Worm (Caenorhabditis elegans) whole organism, midembryonic: ENCODE results near the gene tyra-2.

Source experiments
- T22C8.4 ChIP-seq: fragments of 200-800 bp; sonication (Bioruptor generic); IDR thresholded peaks from 2 replicates; pipeline ENCODE4 v1.3.6; 2022; ENCODE audit warnings: missing genetic modification characterization, missing compliant biosample characterization
- cog-1 ChIP-seq: sonication (generic microtip); optimal IDR thresholded peaks from 2 replicates; lab custom pipeline; 2016; ENCODE audit warnings: missing genetic modification characterization, missing compliant biosample characterization
- flt-1 ChIP-seq: fragments of 200-800 bp; sonication (Bioruptor generic); IDR thresholded peaks from 2 replicates; pipeline ENCODE4 v1.3.6; 2022; ENCODE audit warnings: missing genetic modification characterization, missing compliant biosample characterization
- klf-2 ChIP-seq: fragments of 200-800 bp; sonication (Bioruptor generic); conservative IDR thresholded peaks from 2 replicates; pipeline ENCODE4 v1.3.6; 2022; ENCODE audit warnings: missing genetic modification reagents, missing genetic modification characterization, missing compliant biosample characterization
- med-1 ChIP-seq: sonication (generic microtip); optimal IDR thresholded peaks from 2 replicates; lab custom pipeline; 2017; ENCODE audit warnings: missing genetic modification characterization, mild to moderate bottlenecking, missing compliant biosample characterization, antibody characterized with exemption, missing genetic modification reagents; ENCODE audit not compliant: insufficient read depth
- ref-1 ChIP-seq: fragments of 200-800 bp; sonication (Bioruptor generic); conservative IDR thresholded peaks from 2 replicates; pipeline ENCODE4 v1.3.6; 2022; ENCODE audit warnings: missing genetic modification reagents, missing genetic modification characterization, missing compliant biosample characterization
- tab-1 ChIP-seq: fragments of 200-800 bp; sonication (Bioruptor generic); IDR thresholded peaks from 2 replicates; pipeline ENCODE4 v1.3.6; 2022; ENCODE audit warnings: missing genetic modification characterization, missing compliant biosample characterization
- ztf-23 ChIP-seq: fragments of 200-800 bp; sonication (Bioruptor generic); IDR thresholded peaks from 2 replicates; pipeline ENCODE4 v1.3.6; 2022; ENCODE audit warnings: missing genetic modification reagents, missing genetic modification characterization, missing compliant biosample characterization
- ztf-29 ChIP-seq: fragments of 200-800 bp; sonication (Bioruptor generic); IDR thresholded peaks from 2 replicates; pipeline ENCODE4 v1.3.6; 2022; ENCODE audit warnings: missing genetic modification reagents, missing genetic modification characterization, missing compliant biosample characterization

ce11 chrX:6988212-6988611 lies 17.2 kb downstream of the tyra-2 start:
- TF ChIP-seq ztf-29 (GFP tag; lab: Robert Waterston, UW), result no peak
- TF ChIP-seq tab-1 (GFP tag; lab: Robert Waterston, UW), result no peak
- TF ChIP-seq ref-1 (GFP tag; lab: Robert Waterston, UW), result no peak
- no peak for TF ChIP-seq flt-1 (GFP tag; lab: Robert Waterston, UW)
- no peak for TF ChIP-seq med-1 (GFP tag; lab: Kevin White, UChicago)
- no peak for TF ChIP-seq ztf-23 (GFP tag; lab: Robert Waterston, UW)
- no peak for TF ChIP-seq T22C8.4
- no peak for TF ChIP-seq cog-1
- no peak for TF ChIP-seq klf-2 (GFP tag; lab: Robert Waterston, UW)
